Worm (Caenorhabditis elegans) whole organism, mixed stage, embryonic: ENCODE measurements around the gene glb-3.

ENCODE experiments used
- ceh-39 ChIP-seq: fragments of 150-350 bp; optimal IDR thresholded peaks from 2 replicates; lab custom pipeline; 2014; ENCODE audit warnings: missing biosample characterization, missing genetic modification characterization
- nhr-12 ChIP-seq: fragments of 150-350 bp; optimal IDR thresholded peaks from 2 replicates; lab custom pipeline; 2014; ENCODE audit warnings: missing biosample characterization, missing genetic modification characterization
- unc-39 ChIP-seq: fragments of 150-350 bp; optimal IDR thresholded peaks from 2 replicates; lab custom pipeline; 2014; ENCODE audit warnings: missing biosample characterization, missing genetic modification characterization
- unc-62 ChIP-seq: fragments of 150-350 bp; optimal IDR thresholded peaks from 2 replicates; lab custom pipeline; 2014; ENCODE audit warnings: missing biosample characterization, missing genetic modification reagents, missing genetic modification characterization

DNA sequence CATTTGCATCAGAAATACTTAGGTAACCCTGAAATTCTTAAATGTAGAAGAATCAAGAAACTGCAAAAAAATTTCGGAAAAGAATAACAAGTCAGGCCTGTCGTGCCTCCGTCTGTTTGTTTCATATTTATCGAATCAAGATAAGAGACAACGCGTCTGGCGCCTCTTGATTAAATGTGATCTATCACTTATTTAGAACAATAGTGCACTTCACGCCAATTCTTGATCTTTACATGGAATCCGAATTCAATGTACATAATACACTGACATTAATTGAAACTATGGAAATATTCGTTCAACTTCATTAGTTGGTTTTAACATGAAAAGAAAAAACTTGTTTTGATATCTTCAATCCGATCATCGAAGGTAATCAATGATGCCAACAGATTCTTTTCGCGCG, 11.9 kb upstream of the glb-3 start, which contains the start of gene mboa-2:
- no peak for TF ChIP-seq nhr-12
- no peak for TF ChIP-seq unc-39 (tag; lab: Kevin White, UChicago)
- TF ChIP-seq unc-62 (GFP tag; lab: Kevin White, UChicago): no peak
- no peak for TF ChIP-seq ceh-39 (tag; lab: Kevin White, UChicago)
